Fruit fly (Drosophila melanogaster): ENCODE measurements around the gene Or85b.

The Or85b gene

dm6 chr3R:8482881-8483280 is 28.3 kb downstream of the Or85b start:
- no peak for TF ChIP-seq EcR (GFP tag; optimal IDR thresholded peaks at IDR 0.05)
- TF ChIP-seq usp (GFP tag; optimal IDR thresholded peaks at IDR 0.05), result no peak
- no peak for TF ChIP-seq Dll (optimal IDR thresholded peaks at IDR 0.05)
- TF ChIP-seq pan (optimal IDR thresholded peaks at IDR 0.05), result no peak
- TF ChIP-seq psq (optimal IDR thresholded peaks at IDR 0.05), result no peak
- no peak for TF ChIP-seq CG8478 (optimal IDR thresholded peaks at IDR 0.05)

dm6 chr3R:8477361-8478007 is 33.7 kb downstream of the Or85b start, which contains the start of gene CG45263:
Gene CG45263 (minus strand): TSS chr3R:8477617.
- no peak for TF ChIP-seq pan (optimal IDR thresholded peaks at IDR 0.05)
- TF ChIP-seq EcR (GFP tag; optimal IDR thresholded peaks at IDR 0.05), result no peak
- no peak for TF ChIP-seq usp (GFP tag; optimal IDR thresholded peaks at IDR 0.05)
- TF ChIP-seq Dll (optimal IDR thresholded peaks at IDR 0.05), result no peak
- TF ChIP-seq psq (optimal IDR thresholded peaks at IDR 0.05), result no peak

dm6 chr3R:8470567-8470966 is 40.6 kb downstream of the Or85b start:
- TF ChIP-seq Dll (optimal IDR thresholded peaks at IDR 0.05) (no peak), usp (GFP tag; optimal IDR thresholded peaks at IDR 0.05) (no peak), psq (optimal IDR thresholded peaks at IDR 0.05) (no peak), pan (optimal IDR thresholded peaks at IDR 0.05) (no peak), EcR (GFP tag; optimal IDR thresholded peaks at IDR 0.05) (no peak), CG8478 (optimal IDR thresholded peaks at IDR 0.05) (no peak)

dm6 chr3R:8469716-8470393 is 41.3 kb downstream of the Or85b start:
- no peak for TF ChIP-seq Dll (optimal IDR thresholded peaks at IDR 0.05)
- TF ChIP-seq pan (optimal IDR thresholded peaks at IDR 0.05), result no peak
- no peak for TF ChIP-seq EcR (GFP tag; optimal IDR thresholded peaks at IDR 0.05)
- no peak for TF ChIP-seq psq (optimal IDR thresholded peaks at IDR 0.05)

- TF ChIP-seq pan (optimal IDR thresholded peaks at IDR 0.05) (no peak), psq (optimal IDR thresholded peaks at IDR 0.05) (no peak)
These were observed 43.2 kb downstream of the Or85b start for dm6 chr3R:8467819-8468421.

- TF ChIP-seq Dll (optimal IDR thresholded peaks at IDR 0.05) (no peak), CG8478 (optimal IDR thresholded peaks at IDR 0.05) (no peak), psq (optimal IDR thresholded peaks at IDR 0.05) (no peak), EcR (GFP tag; optimal IDR thresholded peaks at IDR 0.05) (no peak), pan (optimal IDR thresholded peaks at IDR 0.05) (no peak), usp (GFP tag; optimal IDR thresholded peaks at IDR 0.05) (no peak)
These were observed 47.3 kb downstream of the Or85b start for dm6 chr3R:8463904-8464303.
